Fruit fly (Drosophila melanogaster): Measurements from ENCODE around the gene CG14143.
"Not testable (repeated sequence)": the region's sequence is repeated elsewhere in the genome, so short reads cannot be mapped to it uniquely, and the experiment has no call there.

dm6 chr3L:11134886-11135285 lies at the start of gene CG14143:
- not testable (repeated sequence) for TF ChIP-seq CG13204 (GFP tag; optimal IDR thresholded peaks at IDR 0.05); EcR (GFP tag; optimal IDR thresholded peaks at IDR 0.05); D1 (tag; optimal IDR thresholded peaks at IDR 0.05); CG14655 (GFP tag; optimal IDR thresholded peaks at IDR 0.05); CG34367 (tag; optimal IDR thresholded peaks at IDR 0.05); Ets98B (GFP tag; IDR thresholded peaks at IDR 0.05); Pif1B (GFP tag; optimal IDR thresholded peaks at IDR 0.05)
